Worm (Caenorhabditis elegans) whole organism, L3 larva: ENCODE measurements around the gene col-148.

ENCODE experiments used
- R02D3.7 ChIP-seq: fragments of 150-350 bp; optimal IDR thresholded peaks from 2 replicates; lab custom pipeline; 2014; ENCODE audit warnings: missing biosample characterization, missing genetic modification characterization
- ZK546.5 ChIP-seq: sonication (generic microtip); optimal IDR thresholded peaks from 2 replicates; lab custom pipeline; 2017; ENCODE audit warnings: missing biosample characterization, missing genetic modification characterization
- ama-1 ChIP-seq: fragments of 150-350 bp; optimal IDR thresholded peaks from 2 replicates; lab custom pipeline; 2018
- ceh-28 ChIP-seq: fragments of 150-350 bp; optimal IDR thresholded peaks from 2 replicates; lab custom pipeline; 2014; ENCODE audit warnings: missing biosample characterization, missing genetic modification reagents, missing genetic modification characterization
- ceh-82 ChIP-seq: fragments of 150-350 bp; optimal IDR thresholded peaks from 2 replicates; lab custom pipeline; 2014; ENCODE audit warnings: missing biosample characterization, missing genetic modification characterization
- egl-27 ChIP-seq: sonication (generic microtip); optimal IDR thresholded peaks from 4 replicates; lab custom pipeline; 2017; ENCODE audit warnings: missing biosample characterization, missing genetic modification reagents, missing genetic modification characterization
- egl-5 ChIP-seq: fragments of 150-350 bp; optimal IDR thresholded peaks from 2 replicates; lab custom pipeline; 2017; ENCODE audit warnings: missing biosample characterization, missing genetic modification reagents, missing genetic modification characterization, inconsistent platforms
- elt-2 ChIP-seq: sonication (generic microtip); optimal IDR thresholded peaks from 2 replicates; lab custom pipeline; 2016; ENCODE audit warnings: missing genetic modification reagents, mild to moderate bottlenecking, missing genetic modification characterization, missing compliant biosample characterization
- elt-3 ChIP-seq, 3 experiments: fragments of 150-350 bp in 1 of 3; sonication (generic microtip) in 2 of 3; optimal IDR thresholded peaks; 2 replicates in 2 of 3; 4 replicates in 1 of 3; lab custom pipeline; 2014 to 2017; ENCODE audit warnings: missing biosample characterization in 3 of 3, missing genetic modification characterization in 3 of 3
- fkh-10 ChIP-seq: sonication (generic microtip); optimal IDR thresholded peaks from 2 replicates; lab custom pipeline; 2017; ENCODE audit warnings: missing biosample characterization, missing genetic modification reagents, missing genetic modification characterization
- fkh-2 ChIP-seq: fragments of 150-350 bp; optimal IDR thresholded peaks from 2 replicates; lab custom pipeline; 2014; ENCODE audit warnings: missing biosample characterization, missing genetic modification reagents, missing genetic modification characterization
- hmg-11 ChIP-seq: sonication (generic microtip); optimal IDR thresholded peaks from 2 replicates; lab custom pipeline; 2016; ENCODE audit warnings: missing genetic modification characterization, missing compliant biosample characterization
- jun-1 ChIP-seq: fragments of 150-350 bp; optimal IDR thresholded peaks from 2 replicates; lab custom pipeline; 2014; ENCODE audit warnings: missing biosample characterization, missing genetic modification reagents, missing genetic modification characterization
- mml-1 ChIP-seq: fragments of 150-350 bp; sonication (generic microtip); optimal IDR thresholded peaks from 3 replicates; lab custom pipeline; 2014; ENCODE audit warnings: missing biosample characterization, missing genetic modification characterization
- nfya-1 ChIP-seq: sonication (generic microtip); optimal IDR thresholded peaks from 2 replicates; lab custom pipeline; 2017; ENCODE audit warnings: missing genetic modification characterization, mild to moderate bottlenecking, missing compliant biosample characterization, antibody characterized with exemption, moderate library complexity; ENCODE audit not compliant: insufficient read depth
- nhr-11 ChIP-seq: fragments of 150-350 bp; optimal IDR thresholded peaks from 2 replicates; lab custom pipeline; 2014; ENCODE audit warnings: missing biosample characterization, missing genetic modification characterization
- nhr-237 ChIP-seq: fragments of 150-350 bp; optimal IDR thresholded peaks from 2 replicates; lab custom pipeline; 2014; ENCODE audit warnings: missing biosample characterization, missing genetic modification characterization
- nhr-25 ChIP-seq: sonication (generic microtip); optimal IDR thresholded peaks from 2 replicates; lab custom pipeline; 2017; ENCODE audit warnings: missing biosample characterization, missing genetic modification characterization
- nhr-76 ChIP-seq: fragments of 150-350 bp; sonication (generic microtip); optimal IDR thresholded peaks from 5 replicates; lab custom pipeline; 2014; ENCODE audit warnings: missing biosample characterization, missing genetic modification characterization
- nhr-77 ChIP-seq: fragments of 150-350 bp; optimal IDR thresholded peaks from 2 replicates; lab custom pipeline; 2014; ENCODE audit warnings: missing biosample characterization, missing genetic modification characterization
- pha-4 ChIP-seq: fragments of 150-350 bp; optimal IDR thresholded peaks from 2 replicates; lab custom pipeline; 2014; ENCODE audit warnings: missing biosample characterization, missing genetic modification reagents, missing genetic modification characterization
- skn-1 ChIP-seq: fragments of 150-350 bp; optimal IDR thresholded peaks from 2 replicates; lab custom pipeline; 2014; ENCODE audit warnings: missing biosample characterization, missing genetic modification characterization
- snpc-4 ChIP-seq: fragments of 150-350 bp; optimal IDR thresholded peaks from 2 replicates; lab custom pipeline; 2014; ENCODE audit warnings: missing biosample characterization, missing genetic modification characterization
- tbx-2 ChIP-seq: sonication (generic microtip); optimal IDR thresholded peaks from 2 replicates; lab custom pipeline; 2016; ENCODE audit warnings: mild to moderate bottlenecking, missing genetic modification characterization, missing compliant biosample characterization
- unc-39 ChIP-seq: sonication (generic microtip); optimal IDR thresholded peaks from 4 replicates; lab custom pipeline; 2017; ENCODE audit warnings: missing biosample characterization, missing genetic modification characterization
- zag-1 ChIP-seq: fragments of 150-350 bp; optimal IDR thresholded peaks from 2 replicates; lab custom pipeline; 2014; ENCODE audit warnings: missing biosample characterization, missing genetic modification characterization
- ztf-11 ChIP-seq: fragments of 150-350 bp; optimal IDR thresholded peaks from 2 replicates; lab custom pipeline; 2014; ENCODE audit warnings: missing biosample characterization, missing genetic modification characterization

Gene col-148

DNA sequence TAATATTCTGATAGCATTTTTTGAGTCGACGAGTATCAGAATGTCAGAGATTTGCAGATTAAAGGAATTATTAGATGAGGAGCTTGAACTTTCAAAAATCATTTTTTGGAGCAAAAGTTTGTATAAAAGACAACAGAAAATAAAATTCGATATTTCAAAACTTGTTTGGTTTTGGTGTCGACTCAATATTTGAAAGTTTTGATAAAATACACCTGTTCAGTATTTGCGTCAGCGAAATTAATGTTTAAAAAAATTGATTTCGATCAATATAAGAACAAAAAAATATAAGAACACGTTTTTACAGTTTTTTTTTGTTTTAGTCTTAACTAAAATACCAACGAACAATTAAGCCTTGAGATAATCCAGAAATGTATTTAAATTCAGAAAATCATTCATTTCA lies 20.9 kb upstream of the col-148 start, which contains the start of gene C12D8.13:
C12D8.13 (minus strand) TSS at position 101 of the 400 bp plus-strand sequence.
- TF ChIP-seq ama-1 (lab: Kevin White, UChicago) (no peak), egl-27 (tag; lab: Kevin White, UChicago) (no peak), jun-1 (tag; lab: Kevin White, UChicago) (no peak), egl-5 (tag; lab: Kevin White, UChicago) (no peak), ceh-82 (tag; lab: Kevin White, UChicago) (no peak), ztf-11 (tag; lab: Kevin White, UChicago) (no peak), tbx-2 (tag; lab: Kevin White, UChicago) (no peak), nhr-11 (tag; lab: Kevin White, UChicago) (no peak), fkh-10 (GFP tag; lab: Kevin White, UChicago) (no peak), ZK546.5 (tag; lab: Kevin White, UChicago) (no peak), ceh-28 (tag; lab: Kevin White, UChicago) (no peak), nhr-77 (tag; lab: Kevin White, UChicago) (no peak), mml-1 (no peak), nfya-1 (tag; lab: Kevin White, UChicago) (no peak)

DNA sequence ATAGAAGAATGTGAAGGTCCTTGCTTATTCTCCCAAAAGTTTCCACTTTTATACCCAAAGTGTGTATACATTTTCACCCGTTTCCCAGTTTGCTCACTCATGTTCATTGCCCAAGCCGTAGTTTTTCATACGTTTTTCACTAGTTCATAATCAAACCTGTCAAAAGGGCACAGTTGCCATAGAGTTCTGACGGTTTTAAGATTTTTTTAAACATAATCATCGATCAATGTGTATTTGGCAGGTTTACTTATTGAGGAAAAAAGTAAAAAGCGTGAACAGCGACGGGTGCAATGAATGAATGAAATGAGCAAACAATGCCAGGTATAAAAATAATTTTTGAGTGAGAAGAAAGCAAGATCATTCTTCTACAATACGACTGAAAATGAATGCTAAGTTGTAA lies 20.2 kb upstream of the col-148 start, which contains the start of the genes fipr-5 and fipr-9:
fipr-5 (minus strand) TSS at position 101 of the 400 bp plus-strand sequence.
fipr-9 (plus strand) TSS at position 346 of the 400 bp plus-strand sequence.
- TF ChIP-seq R02D3.7 (no peak), hmg-11 (tag; lab: Kevin White, UChicago) (no peak)

DNA sequence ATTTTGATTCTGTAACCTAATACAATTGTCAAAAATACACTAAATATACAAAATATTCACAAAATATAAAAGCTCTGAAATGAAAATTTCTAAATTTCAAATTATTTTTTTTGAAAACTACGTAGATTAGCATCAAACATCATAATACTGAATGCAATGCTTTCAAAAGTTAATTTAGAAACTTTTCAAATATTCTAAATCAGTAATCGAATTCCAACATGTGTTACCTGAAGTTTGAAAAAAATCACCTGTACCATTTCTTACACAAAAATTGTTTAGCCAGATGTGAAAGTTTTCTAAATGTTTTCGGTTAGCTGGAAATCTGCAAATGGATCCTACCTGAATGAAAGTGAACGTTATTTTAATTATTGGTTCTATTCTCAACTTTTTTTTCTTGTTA lies 19.5 kb upstream of the col-148 start, which contains the start of gene C12D8.20:
C12D8.20 (plus strand) TSS at position 301 of the 400 bp plus-strand sequence.
- TF ChIP-seq nhr-25 (tag; lab: Kevin White, UChicago) (no peak), skn-1 (no peak), fkh-2 (tag; lab: Kevin White, UChicago) (no peak), fkh-10 (GFP tag; lab: Kevin White, UChicago) (no peak), unc-39 (no peak), R02D3.7 (no peak), nhr-76 (tag; lab: Kevin White, UChicago) (no peak), tbx-2 (tag; lab: Kevin White, UChicago) (no peak), snpc-4 (tag; lab: Kevin White, UChicago) (no peak), nhr-237 (no peak)

DNA sequence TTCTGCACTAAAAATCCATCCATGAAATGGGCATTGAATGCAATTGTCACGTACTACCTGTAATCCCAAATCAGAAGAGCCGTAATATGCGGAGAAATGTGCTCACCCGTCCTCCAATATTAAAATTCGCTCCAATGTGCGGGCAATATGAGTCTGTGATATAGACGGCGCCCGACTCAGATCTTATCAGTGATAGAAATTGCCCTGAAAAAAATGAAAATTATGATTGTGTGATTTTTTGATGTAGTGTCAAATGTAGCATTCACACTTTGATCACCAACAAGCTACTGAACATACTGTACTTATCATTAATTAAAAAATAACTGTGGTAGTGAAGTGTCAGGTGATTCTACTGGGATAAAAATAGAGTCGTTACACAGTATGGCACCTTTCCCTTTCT lies 16.9 kb upstream of the col-148 start:
- TF ChIP-seq elt-2 (tag; lab: Kevin White, UChicago): peak; percentile 68
- TF ChIP-seq hmg-11 (tag; lab: Kevin White, UChicago): no peak

DNA sequence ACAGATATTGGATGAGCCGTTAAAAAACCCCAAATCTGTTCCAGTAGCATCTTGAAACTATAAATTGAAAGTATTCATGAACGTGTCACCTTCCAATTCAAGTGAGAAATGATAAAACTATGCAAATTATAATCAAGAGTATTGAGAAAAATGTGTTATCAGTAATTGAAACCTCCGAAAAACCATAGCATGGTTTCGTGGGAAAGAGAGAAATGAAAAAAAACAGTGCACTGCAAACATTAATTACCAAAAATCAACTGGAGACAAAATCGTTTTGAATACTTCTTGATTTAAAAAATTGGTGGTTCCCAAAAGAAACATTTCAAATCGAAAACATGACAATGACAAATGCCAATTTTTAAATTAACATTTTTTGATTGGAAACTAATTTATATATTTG lies 15.9 kb upstream of the col-148 start, which contains the start of gene daf-36:
daf-36 (minus strand) TSS at position 101 of the 400 bp plus-strand sequence.
- TF ChIP-seq zag-1 (tag; lab: Kevin White, UChicago) (no peak), elt-2 (tag; lab: Kevin White, UChicago) (peak; percentile 28)

DNA sequence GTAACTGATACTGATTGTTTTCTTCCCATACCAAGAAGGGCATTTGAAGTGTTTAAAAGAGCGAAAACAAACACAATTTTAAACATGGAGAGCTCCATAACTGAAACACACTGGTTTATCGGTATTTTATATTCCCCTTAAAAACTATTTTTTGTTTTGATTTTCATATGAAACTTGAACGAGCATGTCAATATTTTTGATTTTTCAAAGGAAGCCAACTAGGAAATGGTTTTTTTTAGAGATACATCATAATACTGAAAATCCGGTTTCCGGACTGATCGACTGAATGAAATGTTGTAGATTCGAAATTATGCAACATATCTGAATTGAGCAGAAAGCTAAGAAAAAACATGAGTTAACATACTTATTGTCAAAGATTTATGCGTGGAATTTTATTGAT lies 14.2 kb upstream of the col-148 start, which contains the start of gene ttr-19:
ttr-19 (minus strand) TSS at position 101 of the 400 bp plus-strand sequence.
- TF ChIP-seq egl-5 (tag; lab: Kevin White, UChicago): no peak
- TF ChIP-seq elt-3 (tag; optimal IDR thresholded peaks at IDR 0.05; lab: Kevin White, UChicago): no peak
- TF ChIP-seq ZK546.5 (tag; lab: Kevin White, UChicago): no peak
- no peak for TF ChIP-seq nhr-76 (tag; lab: Kevin White, UChicago)

DNA sequence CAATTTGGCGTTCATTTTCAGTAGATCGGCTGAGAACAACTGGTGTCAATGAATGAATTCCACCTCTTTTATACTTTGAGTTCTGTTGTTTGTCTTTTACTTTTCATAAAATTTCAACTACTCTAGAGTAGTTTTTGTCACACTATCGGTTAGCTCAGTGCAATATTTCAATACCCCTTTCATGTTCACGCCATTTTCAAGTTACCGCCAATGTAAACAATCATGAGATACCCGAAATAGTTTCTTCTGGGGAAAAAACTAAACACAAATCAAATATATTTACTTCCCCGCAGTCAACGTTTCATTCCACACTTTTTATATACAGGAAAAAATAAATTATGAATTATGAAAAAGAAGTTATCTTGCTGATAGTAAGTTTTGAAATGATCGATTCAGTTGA lies 13.2 kb upstream of the col-148 start, which contains the start of gene fipr-4:
fipr-4 (minus strand) TSS at position 101 of the 400 bp plus-strand sequence.
- TF ChIP-seq pha-4 (peak; percentile 42), ztf-11 (tag; lab: Kevin White, UChicago) (no peak), skn-1 (no peak)
